Worm (Caenorhabditis elegans): ENCODE data around the gene cyc-2.1.

DNA sequence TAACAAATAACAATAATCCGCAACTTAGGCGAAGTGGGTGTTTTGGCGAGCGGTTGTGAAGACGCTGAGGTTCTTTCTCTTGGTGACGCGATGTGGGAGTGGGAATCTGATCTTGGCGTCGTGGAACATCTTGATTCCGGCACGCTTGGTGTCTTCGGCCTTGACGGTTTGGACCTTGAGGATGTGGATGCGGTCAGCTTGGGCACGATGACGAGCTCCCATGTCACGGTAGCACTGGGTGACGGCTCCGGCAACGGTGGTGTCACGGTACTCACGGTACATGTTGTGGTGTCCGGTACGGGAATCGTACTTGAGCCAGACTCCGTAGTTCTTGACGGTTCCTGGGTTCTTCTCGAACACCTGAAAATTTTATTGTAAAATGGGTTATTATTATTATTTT lies 343 bp upstream of the cyc-2.1 start:
- TF ChIP-seq flt-1 (GFP tag; IDR thresholded peaks at IDR 0.05) = peak; percentile 56; the same call in 1 of the 2 replicates
- no peak for TF ChIP-seq med-1 (GFP tag; optimal IDR thresholded peaks at IDR 0.05; ENCODE audit: insufficient read depth)
- no peak for TF ChIP-seq T22C8.4 (GFP tag; IDR thresholded peaks at IDR 0.05)
- TF ChIP-seq tab-1 (GFP tag; IDR thresholded peaks at IDR 0.05) = no peak
- no peak for TF ChIP-seq klf-2 (GFP tag; conservative IDR thresholded peaks at IDR 0.05)

Measured in whole organism, midembryonic.